Worm (Caenorhabditis elegans) whole organism, L1 larva: ENCODE results near the gene ZK616.3.

Experiments
- C04F5.9 ChIP-seq: sonication (generic microtip); optimal IDR thresholded peaks from 2 replicates; lab custom pipeline; 2016; ENCODE audit warnings: missing genetic modification characterization, missing compliant biosample characterization
- C16A3.4 ChIP-seq: fragments of 150-350 bp; optimal IDR thresholded peaks from 2 replicates; lab custom pipeline; 2014; ENCODE audit warnings: missing biosample characterization, missing genetic modification characterization
- C34B4.2 ChIP-seq: sonication (generic microtip); optimal IDR thresholded peaks from 2 replicates; lab custom pipeline; 2017; ENCODE audit warnings: mild to moderate bottlenecking, missing genetic modification characterization, missing compliant biosample characterization
- aha-1 ChIP-seq: fragments of 150-350 bp; optimal IDR thresholded peaks from 2 replicates; lab custom pipeline; 2014; ENCODE audit warnings: missing biosample characterization, missing genetic modification characterization
- aly-2 ChIP-seq: fragments of 150-350 bp; optimal IDR thresholded peaks from 2 replicates; lab custom pipeline; 2014; ENCODE audit warnings: missing biosample characterization, missing genetic modification characterization
- ama-1 ChIP-seq: fragments of 150-350 bp; optimal IDR thresholded peaks from 2 replicates; lab custom pipeline; 2014
- blmp-1 ChIP-seq: fragments of 150-350 bp; optimal IDR thresholded peaks from 2 replicates; lab custom pipeline; 2014; ENCODE audit warnings: missing biosample characterization, missing genetic modification characterization
- ceh-8 ChIP-seq: fragments of 200-800 bp; sonication (Bioruptor generic); optimal IDR thresholded peaks from 2 replicates; lab custom pipeline; 2018; ENCODE audit warnings: mild to moderate bottlenecking, missing genetic modification characterization, moderate library complexity, missing compliant biosample characterization
- ceh-88 ChIP-seq: fragments of 200-800 bp; sonication (Bioruptor generic); IDR thresholded peaks from 2 replicates; pipeline ENCODE4 v1.3.6; 2022; ENCODE audit warnings: missing genetic modification characterization, missing compliant biosample characterization
- ces-1 ChIP-seq: fragments of 150-350 bp; optimal IDR thresholded peaks from 2 replicates; lab custom pipeline; 2014; ENCODE audit warnings: missing biosample characterization, missing genetic modification reagents, missing genetic modification characterization
- dpl-1 ChIP-seq, 3 experiments: fragments of 150-350 bp in 2 of 3; sonication (generic microtip) in 1 of 3; optimal IDR thresholded peaks; 2 replicates each; lab custom pipeline; 2014 to 2017; ENCODE audit warnings: missing biosample characterization in 3 of 3, missing genetic modification characterization in 3 of 3, missing genetic modification reagents in 3 of 3
- dsc-1 ChIP-seq: sonication (generic microtip); optimal IDR thresholded peaks from 2 replicates; lab custom pipeline; 2016; ENCODE audit warnings: mild to moderate bottlenecking, missing genetic modification characterization, missing compliant biosample characterization
- grh-1 ChIP-seq: fragments of 200-800 bp; sonication (Bioruptor generic); IDR thresholded peaks from 2 replicates; pipeline ENCODE4 v1.3.6; 2022; ENCODE audit warnings: missing genetic modification reagents, missing genetic modification characterization, missing compliant biosample characterization
- hlh-17 ChIP-seq: fragments of 200-800 bp; sonication (Bioruptor generic); optimal IDR thresholded peaks from 2 replicates; lab custom pipeline; 2018; ENCODE audit warnings: missing genetic modification characterization, mild to moderate bottlenecking, missing compliant biosample characterization, moderate library complexity, borderline replicate concordance
- hpl-2 ChIP-seq: fragments of 150-350 bp; optimal IDR thresholded peaks from 2 replicates; lab custom pipeline; 2014; ENCODE audit warnings: missing biosample characterization, missing genetic modification reagents, missing genetic modification characterization
- irx-1 ChIP-seq: sonication (generic microtip); optimal IDR thresholded peaks from 2 replicates; lab custom pipeline; 2016; ENCODE audit warnings: missing genetic modification characterization, missing compliant biosample characterization
- lin-14 ChIP-seq: fragments of 200-800 bp; sonication (Bioruptor generic); optimal IDR thresholded peaks from 2 replicates; lab custom pipeline; 2018; ENCODE audit warnings: mild to moderate bottlenecking, missing genetic modification characterization, moderate library complexity, missing compliant biosample characterization
- lin-35 ChIP-seq, 2 experiments: fragments of 150-350 bp; optimal IDR thresholded peaks; 2 replicates each; lab custom pipeline; 2014; ENCODE audit warnings: missing biosample characterization in 2 of 2, missing genetic modification characterization in 2 of 2, missing genetic modification reagents in 2 of 2
- lir-3 ChIP-seq: sonication (generic microtip); optimal IDR thresholded peaks from 2 replicates; lab custom pipeline; 2016; ENCODE audit warnings: mild to moderate bottlenecking, missing genetic modification characterization, moderate library complexity, missing compliant biosample characterization; ENCODE audit not compliant: poor library complexity
- mab-9 ChIP-seq: fragments of 200-800 bp; sonication (Bioruptor generic); IDR thresholded peaks from 2 replicates; pipeline ENCODE4 v1.3.6; 2022; ENCODE audit warnings: missing genetic modification reagents, missing genetic modification characterization, missing compliant biosample characterization
- mdl-1 ChIP-seq, 2 experiments: fragments of 150-350 bp; optimal IDR thresholded peaks; 2 replicates each; lab custom pipeline; 2014 to 2017; ENCODE audit warnings: missing biosample characterization in 2 of 2, missing genetic modification characterization in 2 of 2, inconsistent platforms in 1 of 2
- nhr-19 ChIP-seq: fragments of 200-800 bp; sonication (Bioruptor generic); conservative IDR thresholded peaks from 2 replicates; pipeline ENCODE4 v1.3.6; 2022; ENCODE audit warnings: missing genetic modification characterization, missing compliant biosample characterization
- nhr-20 ChIP-seq: sonication (generic microtip); optimal IDR thresholded peaks from 2 replicates; lab custom pipeline; 2016; ENCODE audit warnings: mild to moderate bottlenecking, missing genetic modification characterization, missing compliant biosample characterization
- nhr-71 ChIP-seq: sonication (generic microtip); optimal IDR thresholded peaks from 2 replicates; lab custom pipeline; 2016; ENCODE audit warnings: mild to moderate bottlenecking, missing genetic modification characterization, moderate library complexity, missing compliant biosample characterization
- nhr-90 ChIP-seq: sonication (generic microtip); optimal IDR thresholded peaks from 2 replicates; lab custom pipeline; 2016; ENCODE audit warnings: mild to moderate bottlenecking, missing genetic modification characterization, missing compliant biosample characterization; ENCODE audit not compliant: poor library complexity
- pax-3 ChIP-seq: fragments of 200-800 bp; sonication (Bioruptor generic); optimal IDR thresholded peaks from 2 replicates; lab custom pipeline; 2018; ENCODE audit warnings: mild to moderate bottlenecking, missing genetic modification characterization, moderate library complexity, missing compliant biosample characterization
- skn-1 ChIP-seq: fragments of 150-350 bp; optimal IDR thresholded peaks from 2 replicates; lab custom pipeline; 2014; ENCODE audit warnings: missing biosample characterization, missing genetic modification characterization
- snpc-4 ChIP-seq: fragments of 150-350 bp; optimal IDR thresholded peaks from 2 replicates; lab custom pipeline; 2014; ENCODE audit warnings: missing biosample characterization, missing genetic modification characterization
- snu-23 ChIP-seq: sonication (generic microtip); optimal IDR thresholded peaks from 2 replicates; lab custom pipeline; 2016; ENCODE audit warnings: missing genetic modification characterization, missing compliant biosample characterization
- sup-37 ChIP-seq: fragments of 200-800 bp; sonication (Bioruptor generic); optimal IDR thresholded peaks from 2 replicates; lab custom pipeline; 2018; ENCODE audit warnings: mild to moderate bottlenecking, missing genetic modification characterization, missing compliant biosample characterization
- swsn-7 ChIP-seq: sonication (generic microtip); optimal IDR thresholded peaks from 2 replicates; lab custom pipeline; 2016; ENCODE audit warnings: missing genetic modification characterization, missing compliant biosample characterization
- unc-98 ChIP-seq: fragments of 200-800 bp; sonication (Bioruptor generic); IDR thresholded peaks from 2 replicates; pipeline ENCODE4 v1.3.6; 2022; ENCODE audit warnings: missing genetic modification characterization, missing compliant biosample characterization
- zag-1 ChIP-seq: fragments of 150-350 bp; optimal IDR thresholded peaks from 2 replicates; lab custom pipeline; 2014; ENCODE audit warnings: missing biosample characterization, missing genetic modification characterization
- zip-4 ChIP-seq: fragments of 200-800 bp; sonication (Bioruptor generic); optimal IDR thresholded peaks from 2 replicates; lab custom pipeline; 2018; ENCODE audit warnings: mild to moderate bottlenecking, missing genetic modification characterization, moderate library complexity, missing compliant biosample characterization

The ZK616.3 gene

DNA sequence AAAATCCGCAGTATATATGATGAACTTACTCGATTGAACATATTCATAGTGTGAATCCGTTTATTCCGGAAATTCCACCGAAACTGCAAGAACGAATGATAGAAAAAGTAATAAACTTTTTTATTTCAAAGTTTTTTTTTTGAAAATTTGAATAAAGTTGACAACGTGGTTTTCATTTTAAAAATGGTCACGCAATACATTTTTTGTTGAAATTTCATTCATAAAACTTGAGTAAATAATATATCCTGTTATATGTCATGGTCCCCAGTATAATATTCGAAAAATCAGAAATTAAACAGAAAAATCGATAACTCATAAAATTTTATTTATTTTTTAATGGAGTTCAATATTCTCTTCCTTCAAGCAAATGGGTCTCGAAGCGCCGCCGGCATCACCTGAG is 14.3 kb downstream of the ZK616.3 start, which contains the start of gene ZK616.65:
Gene ZK616.65 (minus strand): TSS at position 101 of the 400 bp plus-strand sequence.
- TF ChIP-seq lin-14 (GFP tag; lab: Kevin White, UChicago) (no peak), swsn-7 (no peak), ceh-88 (GFP tag; lab: Robert Waterston, UW) (no peak)
- TF ChIP-seq, all 84 proteins: peak for 0

DNA sequence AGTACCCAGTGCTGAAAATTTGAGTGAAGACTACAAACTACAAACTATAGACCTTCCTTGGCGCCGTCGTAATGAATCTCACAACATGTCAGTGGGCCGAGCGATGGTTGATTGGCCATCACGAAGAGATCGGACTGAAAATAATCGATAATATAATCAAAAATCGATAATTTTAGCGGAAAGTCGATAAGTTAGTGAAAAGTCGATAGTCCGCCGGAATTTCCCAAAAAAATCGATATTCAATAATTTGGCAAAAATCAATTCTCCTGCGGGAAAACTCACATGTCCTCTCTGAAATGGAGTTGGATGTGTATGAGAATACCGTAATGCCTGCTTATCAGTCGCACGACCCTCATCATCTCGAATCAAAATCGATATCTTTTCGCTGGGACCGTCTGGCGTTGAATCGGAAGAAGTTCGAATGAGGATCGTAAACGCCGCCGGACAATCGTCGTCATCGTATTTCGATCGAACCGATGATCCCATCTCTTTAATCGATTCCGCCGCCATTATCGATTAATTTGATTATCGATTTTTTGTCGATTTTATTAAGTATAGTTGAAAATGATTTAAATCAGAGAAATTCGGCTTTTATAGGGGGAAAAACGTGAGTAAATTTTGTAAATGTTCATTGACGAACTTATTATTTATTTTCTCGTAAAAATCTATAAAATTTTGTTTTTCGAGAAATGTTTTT is 14.9 kb downstream of the ZK616.3 start, which contains the start of gene ZK616.8:
Gene ZK616.8 (minus strand): TSS at position 553 of the 697 bp plus-strand sequence.
- TF ChIP-seq C34B4.2 (tag; lab: Kevin White, UChicago) (no peak), blmp-1 (tag; lab: Kevin White, UChicago) (no peak)

DNA sequence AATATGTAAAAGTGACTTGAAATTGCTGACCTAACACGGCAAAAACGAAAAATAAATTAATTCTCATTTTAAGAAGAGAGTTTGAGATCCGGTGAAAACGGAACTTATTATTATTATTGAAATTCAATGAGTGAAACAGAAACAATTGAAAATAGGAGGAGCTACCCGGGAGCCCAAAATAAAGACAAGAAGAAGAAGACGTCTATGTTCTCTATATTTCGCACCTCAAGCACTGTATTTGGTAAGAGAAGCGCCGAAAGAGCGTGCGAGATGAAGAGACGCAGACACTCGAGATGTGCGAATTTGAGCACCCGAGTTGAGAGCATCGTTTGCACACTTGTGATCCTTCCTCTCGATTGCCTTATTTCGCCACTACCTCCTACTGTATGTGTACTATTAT is 18.8 kb downstream of the ZK616.3 start, which contains the start of gene spp-7:
Gene spp-7 (minus strand): TSS at position 101 of the 400 bp plus-strand sequence.
- TF ChIP-seq C16A3.4 (tag; lab: Kevin White, UChicago) = no peak
- TF ChIP-seq swsn-7 = no peak
- TF ChIP-seq lin-35 (GFP tag; optimal IDR thresholded peaks at IDR 0.05; lab: Kevin White, UChicago) = no peak
- no peak for TF ChIP-seq lir-3 (tag; lab: Kevin White, UChicago)
- TF ChIP-seq nhr-20 (tag; lab: Kevin White, UChicago) = no peak
- no peak for TF ChIP-seq nhr-90
- TF ChIP-seq hpl-2 (GFP tag; lab: Kevin White, UChicago) = no peak
- no peak for TF ChIP-seq hlh-17 (GFP tag; lab: Kevin White, UChicago)
- TF ChIP-seq snpc-4 (tag; lab: Kevin White, UChicago) = no peak
- no peak for TF ChIP-seq aly-2
- no peak for TF ChIP-seq skn-1
- TF ChIP-seq C04F5.9 = no peak
- no peak for TF ChIP-seq irx-1 (tag; lab: Kevin White, UChicago)
- TF ChIP-seq mdl-1 (tag; optimal IDR thresholded peaks at IDR 0.05; lab: Kevin White, UChicago) = no peak
- no peak for TF ChIP-seq dsc-1 (tag; lab: Kevin White, UChicago)
- TF ChIP-seq mab-9 = no peak

DNA sequence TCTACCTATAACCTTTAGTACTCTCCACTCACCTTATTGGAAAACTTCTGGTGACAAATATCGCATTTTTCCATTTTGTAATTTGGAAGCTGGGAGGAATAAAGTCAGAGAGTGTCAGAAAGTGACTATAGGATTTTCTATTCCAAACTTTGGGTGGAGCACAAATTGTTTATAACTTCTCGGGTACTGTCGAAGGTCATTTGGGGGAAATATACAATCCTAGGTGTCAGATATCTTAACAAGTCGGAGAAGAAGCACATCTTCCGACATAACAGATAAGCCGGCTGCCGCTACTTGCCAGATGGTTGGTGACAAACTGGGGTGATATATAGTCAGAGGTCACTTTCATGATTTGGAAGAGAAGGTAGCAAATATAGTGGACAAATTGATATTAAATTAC is 22.3 kb downstream of the ZK616.3 start, which contains the start of gene ehn-3:
Gene ehn-3 (minus strand): TSS at position 101 of the 400 bp plus-strand sequence.
- TF ChIP-seq lin-14 (GFP tag; lab: Kevin White, UChicago) = no peak
- TF ChIP-seq nhr-71 (tag; lab: Kevin White, UChicago) = no peak
- no peak for TF ChIP-seq dpl-1 (GFP tag; optimal IDR thresholded peaks at IDR 0.05; lab: Kevin White, UChicago)
- TF ChIP-seq irx-1 (tag; lab: Kevin White, UChicago) = no peak
- TF ChIP-seq nhr-19 (GFP tag; lab: Robert Waterston, UW) = no peak
- TF ChIP-seq snpc-4 (tag; lab: Kevin White, UChicago) = no peak
- no peak for TF ChIP-seq C34B4.2 (tag; lab: Kevin White, UChicago)
- no peak for TF ChIP-seq grh-1 (GFP tag; lab: Robert Waterston, UW)
- no peak for TF ChIP-seq C04F5.9
- TF ChIP-seq pax-3 = no peak
- TF ChIP-seq snu-23 (GFP tag; lab: Kevin White, UChicago) = no peak
- TF ChIP-seq zip-4 (GFP tag; lab: Kevin White, UChicago) = no peak
- no peak for TF ChIP-seq aha-1 (tag; lab: Kevin White, UChicago)
- no peak for TF ChIP-seq unc-98 (GFP tag; lab: Robert Waterston, UW)
- TF ChIP-seq ama-1 = no peak
- no peak for TF ChIP-seq ceh-8
- TF ChIP-seq zag-1 (tag; lab: Kevin White, UChicago) = no peak
- no peak for TF ChIP-seq sup-37
- TF ChIP-seq ces-1 (GFP tag; lab: Kevin White, UChicago) = no peak
- no peak for TF ChIP-seq mab-9
